Fruit fly (Drosophila melanogaster): ENCODE results near the gene CG1265.

CG1265 gene

dm6 chr3L:4277796-4278195 is 23.2 kb downstream of the CG1265 start, which contains the start of gene Ctl1 (continued):
- TF ChIP-seq Atf3 (GFP tag; optimal IDR thresholded peaks at IDR 0.05) (no peak), lola (GFP tag; optimal IDR thresholded peaks at IDR 0.05) (no peak), B-H1 (GFP tag; IDR thresholded peaks at IDR 0.05) (no peak), CG1603 (tag; optimal IDR thresholded peaks at IDR 0.05) (peak; percentile 24), zen2 (GFP tag; IDR thresholded peaks at IDR 0.05; ENCODE audit: partially characterized antibody) (no peak), CG4730 (GFP tag; IDR thresholded peaks at IDR 0.05) (no peak), Dp (GFP tag; optimal IDR thresholded peaks at IDR 0.05) (peak; percentile 91), usp (GFP tag; optimal IDR thresholded peaks at IDR 0.05) (no peak), CG6683 (GFP tag; optimal IDR thresholded peaks at IDR 0.05) (no peak), CG3847 (GFP tag; IDR thresholded peaks at IDR 0.05) (peak; percentile 26; the same call in 1 of the 2 replicates), CG15601 (tag; optimal IDR thresholded peaks at IDR 0.05) (peak; percentile 20), Med (GFP tag) (peak; percentile 55), CG9797 (GFP tag; optimal IDR thresholded peaks at IDR 0.05) (peak; percentile 84), CG9817 (tag; optimal IDR thresholded peaks at IDR 0.05) (no peak), Sin3A (optimal IDR thresholded peaks at IDR 0.05) (peak; percentile 19), CG34376 (GFP tag; optimal IDR thresholded peaks at IDR 0.05) (no peak), nom (GFP tag; optimal IDR thresholded peaks at IDR 0.05) (no peak), CG34422 (GFP tag; IDR thresholded peaks at IDR 0.05) (peak; percentile 26; the same call in 1 of the 3 replicates), zen (tag; optimal IDR thresholded peaks at IDR 0.05) (no peak), dm (GFP tag; optimal IDR thresholded peaks at IDR 0.05) (no peak), CG15479 (GFP tag; optimal IDR thresholded peaks at IDR 0.05) (peak; percentile 5), BEAF-32 (GFP tag; optimal IDR thresholded peaks at IDR 0.05) (peak; percentile 11), ci (GFP tag; IDR thresholded peaks at IDR 0.05) (no peak), cas (GFP tag; IDR thresholded peaks at IDR 0.05) (no peak), Hmx (GFP tag; optimal IDR thresholded peaks at IDR 0.05) (no peak), MESR4 (GFP tag; optimal IDR thresholded peaks at IDR 0.05) (peak; percentile 34), Dbx (GFP tag; IDR thresholded peaks at IDR 0.05) (no peak), CG14710 (tag; optimal IDR thresholded peaks at IDR 0.05) (peak; percentile 12), gem (tag; optimal IDR thresholded peaks at IDR 0.05) (no peak), CG4360 (GFP tag; IDR thresholded peaks at IDR 0.05) (peak; percentile 90)

dm6 chr3L:4282627-4283026 is 28.1 kb downstream of the CG1265 start, which contains the start of gene CG11583:
TSS of gene CG11583 (minus strand) at chr3L:4282817.
- TF ChIP-seq Camta (GFP tag; optimal IDR thresholded peaks at IDR 0.05) (no peak), Dp (GFP tag; optimal IDR thresholded peaks at IDR 0.05) (peak; percentile 74), CG8089 (GFP tag; optimal IDR thresholded peaks at IDR 0.05) (no peak), chm (GFP tag; IDR thresholded peaks at IDR 0.05) (no peak), disco-r (GFP tag; optimal IDR thresholded peaks at IDR 0.05) (no peak), CG2116 (GFP tag; optimal IDR thresholded peaks at IDR 0.05) (peak; percentile 23), CG9727 (GFP tag; optimal IDR thresholded peaks at IDR 0.05) (no peak), gem (tag; optimal IDR thresholded peaks at IDR 0.05) (no peak), Mad (GFP tag; optimal IDR thresholded peaks at IDR 0.05) (peak; percentile 24), crol (GFP tag; IDR thresholded peaks at IDR 0.05) (no peak), vvl (GFP tag; IDR thresholded peaks at IDR 0.05) (peak; percentile 34; the same call in 1 of the 2 replicates), CG30403 (GFP tag; optimal IDR thresholded peaks at IDR 0.05) (peak; percentile 32), so (GFP tag; IDR thresholded peaks at IDR 0.05) (no peak), danr (GFP tag; IDR thresholded peaks at IDR 0.05) (no peak), CG32767 (GFP tag; IDR thresholded peaks at IDR 0.05) (no peak), Ets97D (GFP tag; optimal IDR thresholded peaks at IDR 0.05) (peak; percentile 86), yki (optimal IDR thresholded peaks at IDR 0.05) (no peak), knrl (GFP tag; IDR thresholded peaks at IDR 0.05; ENCODE audit: partially characterized antibody) (no peak), bowl (GFP tag; IDR thresholded peaks at IDR 0.05) (no peak), ken (GFP tag; IDR thresholded peaks at IDR 0.05) (no peak), Pdp1 (GFP tag; optimal IDR thresholded peaks at IDR 0.05) (peak in 1 of 2 experiments; percentile 28), abd-A (tag; optimal IDR thresholded peaks at IDR 0.05) (no peak), Hmx (GFP tag; optimal IDR thresholded peaks at IDR 0.05) (no peak), tgo (GFP tag; IDR thresholded peaks at IDR 0.05) (no peak), Hey (tag; optimal IDR thresholded peaks at IDR 0.05) (no peak), CG7987 (GFP tag; optimal IDR thresholded peaks at IDR 0.05) (peak; percentile 48)
